Fruit fly (Drosophila melanogaster) whole organism, embryonic: Measurements from ENCODE around the gene CG16854.

Experiments used
- Atf6 ChIP-seq: fragments of 200-800 bp; sonication (Bioruptor generic); IDR thresholded peaks from 2 replicates; pipeline ENCODE4 v1.3.6; 2022; ENCODE audit warnings: missing biosample characterization, missing genetic modification characterization
- Bteb2 ChIP-seq: fragments of 200-800 bp; sonication (Bioruptor generic); optimal IDR thresholded peaks from 2 replicates; lab custom pipeline; 2016; ENCODE audit warnings: missing biosample characterization, missing genetic modification characterization
- CG10366 ChIP-seq: fragments of 200-800 bp; sonication (Bioruptor generic); IDR thresholded peaks from 2 replicates; pipeline ENCODE4 v1.3.6; 2022; ENCODE audit warnings: missing biosample characterization, missing genetic modification characterization
- CG12659 ChIP-seq: fragments of 200-800 bp; sonication (Bioruptor generic); optimal IDR thresholded peaks from 3 replicates; lab custom pipeline; 2017; ENCODE audit warnings: mild to moderate bottlenecking, missing biosample characterization, missing genetic modification reagents, missing genetic modification characterization
- CG13287 ChIP-seq: fragments of 200-800 bp; sonication (Bioruptor generic); IDR thresholded peaks from 2 replicates; pipeline ENCODE4 v1.3.6; 2022; ENCODE audit warnings: missing biosample characterization, missing genetic modification characterization; ENCODE audit not compliant: partially characterized antibody
- CG14965 ChIP-seq: fragments of 200-800 bp; sonication (Bioruptor generic); optimal IDR thresholded peaks from 2 replicates; lab custom pipeline; 2016; ENCODE audit warnings: missing biosample characterization, missing genetic modification characterization, borderline replicate concordance
- CG15479 ChIP-seq: fragments of 200-800 bp; sonication (Bioruptor generic); optimal IDR thresholded peaks from 3 replicates; lab custom pipeline; 2019; ENCODE audit warnings: missing biosample characterization, mild to moderate bottlenecking, missing genetic modification characterization, moderate library complexity
- CG1602 ChIP-seq: fragments of 200-800 bp; sonication (Bioruptor generic); optimal IDR thresholded peaks from 3 replicates; lab custom pipeline; 2016; ENCODE audit warnings: missing biosample characterization, missing genetic modification characterization
- CG17328 ChIP-seq: fragments of 200-800 bp; sonication (Bioruptor generic); IDR thresholded peaks from 2 replicates; pipeline ENCODE4 v1.3.6; 2022; ENCODE audit warnings: missing biosample characterization, missing genetic modification characterization
- CG17385 ChIP-seq: fragments of 200-800 bp; sonication (Bioruptor generic); optimal IDR thresholded peaks from 3 replicates; lab custom pipeline; 2018; ENCODE audit warnings: missing biosample characterization, mild to moderate bottlenecking, missing genetic modification characterization
- CG18619 ChIP-seq: fragments of 200-800 bp; sonication (Bioruptor generic); optimal IDR thresholded peaks from 3 replicates; lab custom pipeline; 2017; ENCODE audit warnings: missing biosample characterization, mild to moderate bottlenecking, missing genetic modification characterization
- CG2116 ChIP-seq: fragments of 200-800 bp; sonication (Bioruptor generic); optimal IDR thresholded peaks from 3 replicates; lab custom pipeline; 2018; ENCODE audit warnings: missing biosample characterization, mild to moderate bottlenecking, missing genetic modification characterization
- CG2875 ChIP-seq: fragments of 200-800 bp; sonication (Bioruptor generic); optimal IDR thresholded peaks from 2 replicates; lab custom pipeline; 2017; ENCODE audit warnings: missing biosample characterization, mild to moderate bottlenecking, missing genetic modification characterization, missing genetic modification reagents
- CG33557 ChIP-seq: fragments of 200-800 bp; sonication (Bioruptor generic); optimal IDR thresholded peaks from 2 replicates; lab custom pipeline; 2019; ENCODE audit warnings: missing biosample characterization, mild to moderate bottlenecking, missing genetic modification characterization, moderate library complexity
- CG4404 ChIP-seq: fragments of 200-800 bp; sonication (Bioruptor generic); IDR thresholded peaks from 2 replicates; pipeline ENCODE4 v1.3.6; 2022; ENCODE audit warnings: missing biosample characterization, missing genetic modification characterization
- CG6654 ChIP-seq: fragments of 200-800 bp; sonication (Bioruptor generic); optimal IDR thresholded peaks from 2 replicates; lab custom pipeline; 2017; ENCODE audit warnings: missing biosample characterization, mild to moderate bottlenecking, missing genetic modification characterization
- Eip74EF ChIP-seq, 2 experiments: fragments of 200-800 bp in 1 of 2; fragments of >200 bp in 1 of 2; sonication (Bioruptor generic) in 1 of 2; optimal IDR thresholded peaks; 2 replicates each; lab custom pipeline; 2017 to 2019; ENCODE audit warnings: missing biosample characterization in 2 of 2, missing genetic modification characterization in 2 of 2, mild to moderate bottlenecking in 1 of 2, moderate library complexity in 1 of 2
- Fer1 ChIP-seq: fragments of 200-800 bp; sonication (Bioruptor generic); optimal IDR thresholded peaks from 2 replicates; lab custom pipeline; 2017; ENCODE audit warnings: missing biosample characterization, mild to moderate bottlenecking, missing genetic modification characterization
- HLH3B ChIP-seq: fragments of 200-800 bp; sonication (Bioruptor generic); IDR thresholded peaks from 2 replicates; pipeline ENCODE4 v1.3.6; 2022; ENCODE audit warnings: missing biosample characterization, missing genetic modification characterization
- Hey ChIP-seq: fragments of 200-800 bp; sonication (Bioruptor generic); optimal IDR thresholded peaks from 3 replicates; lab custom pipeline; 2018; ENCODE audit warnings: missing biosample characterization, mild to moderate bottlenecking, missing genetic modification characterization
- Hr51 ChIP-seq, 2 experiments: fragments of 200-800 bp; sonication (Bioruptor generic); optimal IDR thresholded peaks; 2 replicates in 1 of 2; 3 replicates in 1 of 2; lab custom pipeline; 2016 to 2018; ENCODE audit warnings: missing biosample characterization in 2 of 2, missing genetic modification characterization in 2 of 2, mild to moderate bottlenecking in 1 of 2, moderate library complexity in 1 of 2
- Hr78 ChIP-seq, 2 experiments: fragments of 200-800 bp in 1 of 2; fragments of >200 bp in 1 of 2; sonication (Bioruptor generic) in 1 of 2; optimal IDR thresholded peaks; 2 replicates each; lab custom pipeline; 2017 to 2019; ENCODE audit warnings: missing biosample characterization in 2 of 2, missing genetic modification characterization in 2 of 2, mild to moderate bottlenecking in 1 of 2, moderate library complexity in 1 of 2
- Mad ChIP-seq: fragments of 200-800 bp; sonication (Bioruptor generic); optimal IDR thresholded peaks from 2 replicates; lab custom pipeline; 2016; ENCODE audit warnings: missing biosample characterization, missing genetic modification characterization
- Max ChIP-seq: fragments of 200-800 bp; sonication (Bioruptor generic); optimal IDR thresholded peaks from 2 replicates; lab custom pipeline; 2016; ENCODE audit warnings: missing biosample characterization, mild to moderate bottlenecking, missing genetic modification characterization
- NC2β ChIP-seq: fragments of 200-800 bp; sonication (Bioruptor generic); optimal IDR thresholded peaks from 2 replicates; lab custom pipeline; 2016; ENCODE audit warnings: missing biosample characterization, missing genetic modification characterization
- NfI ChIP-seq: fragments of 200-800 bp; sonication (Bioruptor generic); optimal IDR thresholded peaks from 3 replicates; lab custom pipeline; 2018; ENCODE audit warnings: missing biosample characterization, mild to moderate bottlenecking, missing genetic modification characterization, moderate library complexity
- Ptx1 ChIP-seq: fragments of 200-800 bp; sonication (Bioruptor generic); IDR thresholded peaks from 2 replicates; pipeline ENCODE4 v1.3.6; 2022; ENCODE audit warnings: missing biosample characterization, missing genetic modification characterization
- Sox100B ChIP-seq: fragments of 200-800 bp; sonication (Bioruptor generic); optimal IDR thresholded peaks from 3 replicates; lab custom pipeline; 2018; ENCODE audit warnings: missing biosample characterization, mild to moderate bottlenecking, missing genetic modification characterization
- amos ChIP-seq: fragments of 200-800 bp; sonication (Bioruptor generic); IDR thresholded peaks from 2 replicates; pipeline ENCODE4 v1.3.6; 2022; ENCODE audit warnings: missing biosample characterization, missing genetic modification characterization; ENCODE audit not compliant: partially characterized antibody
- az2 ChIP-seq: fragments of 200-800 bp; sonication (Bioruptor generic); optimal IDR thresholded peaks from 3 replicates; lab custom pipeline; 2016; ENCODE audit warnings: missing biosample characterization, missing genetic modification characterization
- chif ChIP-seq, 2 experiments: fragments of 200-800 bp; sonication (Bioruptor generic); optimal IDR thresholded peaks; 3 replicates each; lab custom pipeline; 2016; ENCODE audit warnings: missing biosample characterization in 2 of 2, missing genetic modification characterization in 2 of 2
- chn ChIP-seq: fragments of 200-800 bp; sonication (Bioruptor generic); optimal IDR thresholded peaks from 2 replicates; lab custom pipeline; 2016; ENCODE audit warnings: missing biosample characterization, missing genetic modification characterization
- crol ChIP-seq: fragments of 200-800 bp; sonication (Bioruptor generic); IDR thresholded peaks from 2 replicates; pipeline ENCODE4 v1.3.6; 2022; ENCODE audit warnings: missing biosample characterization, missing genetic modification characterization
- dan ChIP-seq: fragments of 200-800 bp; sonication (Bioruptor generic); IDR thresholded peaks from 2 replicates; pipeline ENCODE4 v1.3.6; 2022; ENCODE audit warnings: missing biosample characterization, missing genetic modification characterization
- dm ChIP-seq: fragments of 200-800 bp; sonication (Bioruptor generic); optimal IDR thresholded peaks from 3 replicates; lab custom pipeline; 2016; ENCODE audit warnings: missing biosample characterization, missing genetic modification characterization
- dmrt11E ChIP-seq: fragments of 200-800 bp; sonication (Bioruptor generic); optimal IDR thresholded peaks from 3 replicates; lab custom pipeline; 2018; ENCODE audit warnings: missing biosample characterization, mild to moderate bottlenecking, missing genetic modification characterization, moderate library complexity
- dmrt99B ChIP-seq: fragments of 200-800 bp; sonication (Bioruptor generic); optimal IDR thresholded peaks from 2 replicates; lab custom pipeline; 2018; ENCODE audit warnings: missing biosample characterization, mild to moderate bottlenecking, missing genetic modification characterization, moderate library complexity
- dpn ChIP-seq, 2 experiments: fragments of 200-800 bp; sonication (Bioruptor generic); optimal IDR thresholded peaks; 3 replicates each; lab custom pipeline; 2016; ENCODE audit warnings: missing biosample characterization in 2 of 2, missing genetic modification characterization in 2 of 2
- fru ChIP-seq: fragments of >200 bp; optimal IDR thresholded peaks from 2 replicates; lab custom pipeline; 2017
- h ChIP-seq: fragments of >200 bp; optimal IDR thresholded peaks from 2 replicates; lab custom pipeline; 2017
- kay ChIP-seq: fragments of 200-800 bp; sonication (Bioruptor generic); optimal IDR thresholded peaks from 2 replicates; lab custom pipeline; 2016; ENCODE audit warnings: missing biosample characterization, missing genetic modification characterization
- knrl ChIP-seq: fragments of 200-800 bp; sonication (Bioruptor generic); IDR thresholded peaks from 3 replicates; pipeline ENCODE4 v1.3.6; 2022; ENCODE audit warnings: missing biosample characterization, missing genetic modification characterization; ENCODE audit not compliant: partially characterized antibody
- lilli ChIP-seq: fragments of 200-800 bp; sonication (Bioruptor generic); optimal IDR thresholded peaks from 3 replicates; lab custom pipeline; 2016; ENCODE audit warnings: missing biosample characterization, missing genetic modification characterization
- luna ChIP-seq: fragments of 200-800 bp; sonication (Bioruptor generic); optimal IDR thresholded peaks from 2 replicates; lab custom pipeline; 2016; ENCODE audit warnings: missing biosample characterization, missing genetic modification characterization
- maf-S ChIP-seq: fragments of 200-800 bp; sonication (Bioruptor generic); optimal IDR thresholded peaks from 2 replicates; lab custom pipeline; 2016; ENCODE audit warnings: missing biosample characterization, missing genetic modification characterization
- pnt ChIP-seq: fragments of 200-800 bp; sonication (Bioruptor generic); optimal IDR thresholded peaks from 3 replicates; lab custom pipeline; 2016; ENCODE audit warnings: missing biosample characterization, missing genetic modification characterization
- salm ChIP-seq: fragments of 200-800 bp; sonication (Bioruptor generic); optimal IDR thresholded peaks from 2 replicates; lab custom pipeline; 2018; ENCODE audit warnings: missing biosample characterization, mild to moderate bottlenecking, missing genetic modification characterization
- toy ChIP-seq: fragments of 200-800 bp; sonication (Bioruptor generic); IDR thresholded peaks from 2 replicates; pipeline ENCODE4 v1.3.6; 2022; ENCODE audit warnings: missing biosample characterization, missing genetic modification characterization
- tup ChIP-seq: fragments of 200-800 bp; sonication (Bioruptor generic); optimal IDR thresholded peaks from 2 replicates; lab custom pipeline; 2016; ENCODE audit warnings: missing biosample characterization, mild to moderate bottlenecking, missing genetic modification characterization, moderate library complexity
- twi ChIP-seq: fragments of 200-800 bp; optimal IDR thresholded peaks from 2 replicates; lab custom pipeline; 2019; ENCODE audit warnings: missing biosample characterization, mild to moderate bottlenecking, missing genetic modification characterization, moderate library complexity
- vnd ChIP-seq: fragments of 200-800 bp; sonication (Bioruptor generic); IDR thresholded peaks from 3 replicates; pipeline ENCODE4 v1.3.6; 2022; ENCODE audit warnings: missing biosample characterization, missing genetic modification characterization; ENCODE audit not compliant: partially characterized antibody

Gene CG16854

DNA sequence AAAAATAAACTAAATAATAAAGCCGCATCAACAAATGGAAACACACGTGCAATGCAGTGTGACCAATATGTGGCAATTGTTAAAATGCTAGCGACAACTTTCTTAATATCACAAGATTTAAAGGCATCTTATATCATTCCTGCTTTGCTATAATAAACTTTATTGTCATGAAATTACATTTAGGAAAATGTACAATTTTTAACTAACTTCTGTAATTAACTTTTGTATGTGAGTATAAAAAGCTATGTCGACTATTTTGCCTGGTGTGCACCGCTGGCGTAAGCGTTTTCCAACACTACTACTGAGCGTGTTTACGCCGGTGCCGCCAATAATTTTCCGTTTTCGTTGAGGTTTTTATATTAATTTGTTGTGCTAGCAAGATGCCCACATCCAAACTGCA, 37.0 kb downstream of the CG16854 start, which contains the start of the genes Csl4 and Nup160 (continued):
- TF ChIP-seq twi (tag; lab: Kevin White, UChicago): no peak
- TF ChIP-seq amos (GFP tag; lab: Robert Waterston, UW): no peak
- peak; percentile 74 for TF ChIP-seq CG1602 (GFP tag; lab: Kevin White, UChicago)
- peak in 1 of 2 experiments; percentile 85 for TF ChIP-seq Hr51 (GFP tag; optimal IDR thresholded peaks at IDR 0.05; lab: Kevin White, UChicago)
- TF ChIP-seq dmrt11E (tag; lab: Kevin White, UChicago): peak; percentile 64
- peak; percentile 93 for TF ChIP-seq dm (GFP tag; lab: Kevin White, UChicago)
- TF ChIP-seq CG12659 (GFP tag; lab: Kevin White, UChicago): peak; percentile 75
- peak; percentile 76 for TF ChIP-seq Fer1 (GFP tag; lab: Kevin White, UChicago)
- TF ChIP-seq CG17328: peak; percentile 78
- TF ChIP-seq CG18619 (GFP tag; lab: Kevin White, UChicago): no peak
- peak; percentile 68 for TF ChIP-seq tup (GFP tag; lab: Kevin White, UChicago)
- TF ChIP-seq h (lab: Kevin White, UChicago): no peak
- peak; percentile 85 for TF ChIP-seq chn (GFP tag; lab: Kevin White, UChicago)
- peak; percentile 92 for TF ChIP-seq lilli (GFP tag; lab: Kevin White, UChicago)
- peak; percentile 88 for TF ChIP-seq Bteb2
- peak; percentile 74 for TF ChIP-seq CG2116 (GFP tag; lab: Kevin White, UChicago)
- TF ChIP-seq pnt: peak; percentile 80
- peak; percentile 96 for TF ChIP-seq az2
- peak; percentile 65 for TF ChIP-seq Atf6 (GFP tag; lab: Robert Waterston, UW)
- TF ChIP-seq Mad (GFP tag; lab: Kevin White, UChicago): peak; percentile 79
- TF ChIP-seq Hr78 (GFP tag; optimal IDR thresholded peaks at IDR 0.05; lab: Kevin White, UChicago): no peak
- peak; percentile 83 for TF ChIP-seq maf-S
- no peak for TF ChIP-seq Eip74EF (GFP tag; optimal IDR thresholded peaks at IDR 0.05; lab: Kevin White, UChicago)
- peak; percentile 76 for TF ChIP-seq CG10366
- TF ChIP-seq crol (GFP tag; lab: Robert Waterston, UW): no peak
- TF ChIP-seq CG14965 (GFP tag; lab: Kevin White, UChicago): no peak
- TF ChIP-seq Max: peak; percentile 96
- no peak for TF ChIP-seq salm (tag; lab: Kevin White, UChicago)
- TF ChIP-seq NfI (GFP tag; lab: Kevin White, UChicago): peak; percentile 65
- TF ChIP-seq fru (lab: Kevin White, UChicago): no peak
- no peak for TF ChIP-seq CG2875 (GFP tag; lab: Kevin White, UChicago)
- TF ChIP-seq kay (GFP tag; lab: Kevin White, UChicago): peak; percentile 64
- peak; percentile 87 to 88 for TF ChIP-seq dpn (GFP tag; optimal IDR thresholded peaks at IDR 0.05; lab: Kevin White, UChicago)
- TF ChIP-seq Ptx1 (GFP tag; lab: Robert Waterston, UW): peak; percentile 74
- TF ChIP-seq HLH3B (GFP tag; lab: Robert Waterston, UW): peak; percentile 74
- no peak for TF ChIP-seq vnd
- no peak for TF ChIP-seq dan (GFP tag; lab: Robert Waterston, UW)
- peak; percentile 37 for TF ChIP-seq CG33557 (GFP tag; lab: Kevin White, UChicago)
- TF ChIP-seq toy (GFP tag; lab: Robert Waterston, UW): 0 out of 2 replicates have a peak, but pooled peaks have one; percentile 33
- TF ChIP-seq CG13287 (GFP tag; lab: Robert Waterston, UW): peak; percentile 71
- no peak for TF ChIP-seq Sox100B (GFP tag; lab: Kevin White, UChicago)
- TF ChIP-seq luna (GFP tag; lab: Kevin White, UChicago): peak; percentile 54
- TF ChIP-seq knrl (GFP tag; lab: Robert Waterston, UW): peak; percentile 15; the same call in 1 of the 3 replicates
- no peak for TF ChIP-seq dmrt99B (tag; lab: Kevin White, UChicago)
- no peak for TF ChIP-seq CG6654
- peak; percentile 76 for TF ChIP-seq NC2β
- no peak for TF ChIP-seq Hey
- TF ChIP-seq CG4404: peak; percentile 18; the same call in 1 of the 2 replicates
- TF ChIP-seq chif (GFP tag; optimal IDR thresholded peaks at IDR 0.05; lab: Kevin White, UChicago): peak; percentile 78 to 79
- TF ChIP-seq CG15479 (GFP tag; lab: Kevin White, UChicago): no peak
- peak; percentile 75 for TF ChIP-seq CG17385
